Worm (Caenorhabditis elegans) whole organism, L1 larva: ENCODE data around the gene irk-1.

ENCODE experiments used
- ceh-63 ChIP-seq: fragments of 200-800 bp; sonication (Bioruptor generic); optimal IDR thresholded peaks from 2 replicates; lab custom pipeline; 2018; ENCODE audit warnings: mild to moderate bottlenecking, missing genetic modification characterization, missing compliant biosample characterization
- elt-2 ChIP-seq: sonication (generic microtip); optimal IDR thresholded peaks from 2 replicates; lab custom pipeline; 2016; ENCODE audit warnings: missing genetic modification characterization, mild to moderate bottlenecking, inconsistent platforms, missing compliant biosample characterization, missing genetic modification reagents
- nhr-28 ChIP-seq: fragments of 150-350 bp; optimal IDR thresholded peaks from 2 replicates; lab custom pipeline; 2014; ENCODE audit warnings: missing biosample characterization, missing genetic modification characterization
- rnt-1 ChIP-seq: sonication (generic microtip); optimal IDR thresholded peaks from 2 replicates; lab custom pipeline; 2016; ENCODE audit warnings: mild to moderate bottlenecking, missing genetic modification characterization, moderate library complexity, missing compliant biosample characterization
- sup-37 ChIP-seq: fragments of 200-800 bp; sonication (Bioruptor generic); optimal IDR thresholded peaks from 2 replicates; lab custom pipeline; 2018; ENCODE audit warnings: mild to moderate bottlenecking, missing genetic modification characterization, missing compliant biosample characterization
- xbp-1 ChIP-seq: sonication (generic microtip); optimal IDR thresholded peaks from 2 replicates; lab custom pipeline; 2016; ENCODE audit warnings: missing genetic modification characterization, missing compliant biosample characterization

irk-1 gene

ce11 chrX:6722966-6723365, 54.9 kb downstream of the irk-1 start, which contains the start of gene smf-1:
TSS of gene smf-1 (minus strand) at chrX:6723066.
- TF ChIP-seq nhr-28 (no peak), elt-2 (peak; percentile 47)

- TF ChIP-seq ceh-63 (GFP tag; lab: Kevin White, UChicago) = no peak
- TF ChIP-seq rnt-1 (tag; lab: Kevin White, UChicago) = no peak
- no peak for TF ChIP-seq xbp-1 (tag; lab: Kevin White, UChicago)
- TF ChIP-seq sup-37 (GFP tag; lab: Kevin White, UChicago) = no peak
Observed at ce11 chrX:6718595-6718994, 59.3 kb downstream of the irk-1 start, which contains the start of gene smf-2. TSS of gene smf-2 (minus strand) at chrX:6718695.
